Fruit fly (Drosophila melanogaster): Measurements from ENCODE around the gene CG4199.

Gene CG4199

DNA sequence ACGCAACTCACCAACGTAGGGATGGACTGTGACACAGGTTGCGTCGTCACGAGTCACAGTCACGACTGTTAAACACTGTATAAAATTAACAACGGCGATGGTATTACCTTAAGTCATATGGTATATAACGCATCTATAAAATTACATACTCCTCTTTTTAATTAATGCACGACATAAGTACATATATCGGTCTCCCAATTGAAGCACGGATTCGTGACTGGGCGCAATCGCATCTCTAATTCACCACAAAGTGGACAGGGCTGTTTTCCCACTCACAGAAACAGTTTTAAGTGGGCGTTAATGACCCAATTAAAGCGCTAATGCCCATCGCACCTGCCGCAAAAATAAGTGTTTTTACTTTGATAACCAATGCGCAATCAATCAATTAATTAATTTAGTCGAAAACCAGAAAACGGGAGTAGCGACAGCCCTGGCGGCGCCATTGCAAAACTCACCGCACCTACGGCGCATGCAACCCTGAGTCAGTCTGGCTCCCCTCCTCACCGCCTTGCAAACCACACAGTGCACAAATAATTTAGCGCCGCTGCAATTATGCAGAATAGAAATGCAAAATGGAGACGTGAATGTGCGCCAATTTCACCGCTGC is 31.9 kb downstream of the CG4199 start, which contains the start of gene CG4313 (continued):
- TF ChIP-seq Dfd (GFP tag; optimal IDR thresholded peaks at IDR 0.05) (no peak), otp (GFP tag; IDR thresholded peaks at IDR 0.05) (no peak), caup (GFP tag; optimal IDR thresholded peaks at IDR 0.05; ENCODE audit: severe bottlenecking) (peak; percentile 44), PHDP (tag; optimal IDR thresholded peaks at IDR 0.05) (peak; percentile 52), Ets97D (GFP tag; optimal IDR thresholded peaks at IDR 0.05) (peak; percentile 42), lov (optimal IDR thresholded peaks at IDR 0.05) (no peak), lov (GFP tag; IDR thresholded peaks at IDR 0.05) (0 out of 3 replicates have a peak, but pooled peaks have one; percentile 41), CG12942 (GFP tag; optimal IDR thresholded peaks at IDR 0.05) (peak; percentile 46), hth (optimal IDR thresholded peaks at IDR 0.05) (no peak), CG6254 (GFP tag; optimal IDR thresholded peaks at IDR 0.05) (peak; percentile 4), Mad (GFP tag; optimal IDR thresholded peaks at IDR 0.05) (peak; percentile 14), Hmr (GFP tag; optimal IDR thresholded peaks at IDR 0.05) (peak; percentile 70), ftz-f1 (GFP tag; optimal IDR thresholded peaks at IDR 0.05) (no peak), mld (GFP tag; IDR thresholded peaks at IDR 0.05; ENCODE audit: partially characterized antibody) (peak; percentile 74; the same call in 2 of the 3 replicates), CG2875 (GFP tag; optimal IDR thresholded peaks at IDR 0.05) (peak; percentile 25), nom (GFP tag; optimal IDR thresholded peaks at IDR 0.05) (no peak), danr (GFP tag; IDR thresholded peaks at IDR 0.05) (0 out of 2 replicates have a peak, but pooled peaks have one; percentile 51), sob (GFP tag; IDR thresholded peaks at IDR 0.05) (peak; percentile 64; the same call in 1 of the 2 replicates), dimm (GFP tag; IDR thresholded peaks at IDR 0.05) (no peak), CG31365 (tag; optimal IDR thresholded peaks at IDR 0.05) (no peak), bbx (GFP tag; IDR thresholded peaks at IDR 0.05; ENCODE audit: partially characterized antibody) (peak; percentile 80), CkIIα-i1 (GFP tag; IDR thresholded peaks at IDR 0.05) (no peak), cas (GFP tag; IDR thresholded peaks at IDR 0.05) (0 out of 2 replicates have a peak, but pooled peaks have one; percentile 47), CG12391 (tag; optimal IDR thresholded peaks at IDR 0.05) (peak; percentile 74), p53 (GFP tag; optimal IDR thresholded peaks at IDR 0.05) (peak; percentile 69), inv (GFP tag; IDR thresholded peaks at IDR 0.05; ENCODE audit: partially characterized antibody) (peak; percentile 89), Sin3A (optimal IDR thresholded peaks at IDR 0.05) (peak; percentile 75), CG4707 (GFP tag; optimal IDR thresholded peaks at IDR 0.05) (peak; percentile 31), wdn (GFP tag; IDR thresholded peaks at IDR 0.05) (0 out of 2 replicates have a peak, but pooled peaks have one; percentile 22), CG17802 (tag; optimal IDR thresholded peaks at IDR 0.05) (peak; percentile 1), Dad (GFP tag; optimal IDR thresholded peaks at IDR 0.05) (peak; percentile 35), Adf1 (GFP tag; IDR thresholded peaks at IDR 0.05) (0 out of 2 replicates have a peak, but pooled peaks have one; percentile 17), CG17328 (GFP tag; IDR thresholded peaks at IDR 0.05) (peak; percentile 48; the same call in 1 of the 2 replicates), CG17912 (GFP tag; optimal IDR thresholded peaks at IDR 0.05) (no peak), pum (GFP tag; optimal IDR thresholded peaks at IDR 0.05) (peak; percentile 67), pan (optimal IDR thresholded peaks at IDR 0.05) (no peak), pan (GFP tag; optimal IDR thresholded peaks at IDR 0.05 in 1 of 2, IDR thresholded peaks at IDR 0.05 in 1 of 2) (peak in 1 of 2 experiments; percentile 74), CG17568 (GFP tag; optimal IDR thresholded peaks at IDR 0.05) (peak; percentile 53), br (optimal IDR thresholded peaks at IDR 0.05) (no peak), Stat92E (GFP tag; optimal IDR thresholded peaks at IDR 0.05) (no peak), CG4617 (GFP tag; optimal IDR thresholded peaks at IDR 0.05; ENCODE audit: borderline replicate concordance) (peak; percentile 25), CG15601 (tag; optimal IDR thresholded peaks at IDR 0.05) (peak; percentile 49), CG31224 (GFP tag; IDR thresholded peaks at IDR 0.05) (peak; percentile 56; the same call in 1 of the 2 replicates), zen (tag; optimal IDR thresholded peaks at IDR 0.05) (peak; percentile 41), CG2712 (tag; optimal IDR thresholded peaks at IDR 0.05) (peak; percentile 71), HLH54F (GFP tag; optimal IDR thresholded peaks at IDR 0.05) (peak; percentile 75), emc (GFP tag; optimal IDR thresholded peaks at IDR 0.05) (peak; percentile 31), dmrt11E (tag; optimal IDR thresholded peaks at IDR 0.05) (peak; percentile 69), Lpt (GFP tag; optimal IDR thresholded peaks at IDR 0.05) (no peak), NfI (GFP tag; optimal IDR thresholded peaks at IDR 0.05) (peak; percentile 58)

All from whole organism, embryonic.